Worm (Caenorhabditis elegans): ENCODE measurements around the gene ule-2.

- TF ChIP-seq tbx-2 (tag; optimal IDR thresholded peaks at IDR 0.05) (no peak), hlh-30 (tag; optimal IDR thresholded peaks at IDR 0.05; ENCODE audit: insufficient read depth) (no peak), fkh-6 (tag; optimal IDR thresholded peaks at IDR 0.05) (no peak), ceh-9 (tag; optimal IDR thresholded peaks at IDR 0.05) (no peak), che-1 (tag; optimal IDR thresholded peaks at IDR 0.05) (no peak), pha-4 (tag; optimal IDR thresholded peaks at IDR 0.05) (no peak), ceh-2 (tag; optimal IDR thresholded peaks at IDR 0.05) (no peak), fkh-10 (GFP tag; optimal IDR thresholded peaks at IDR 0.05) (no peak), pqm-1 (tag; optimal IDR thresholded peaks at IDR 0.05) (no peak), hlh-15 (tag; optimal IDR thresholded peaks at IDR 0.05) (no peak), ceh-30 (tag; optimal IDR thresholded peaks at IDR 0.05) (no peak)
These were observed 17.4 kb upstream of the ule-2 start for ce11 chrIV:14617498-14617897.
